Worm (Caenorhabditis elegans) whole organism, mixed stage, embryonic: ENCODE data around the gene cul-4.

ENCODE experiments used
- blmp-1 ChIP-seq: fragments of 150-350 bp; optimal IDR thresholded peaks from 2 replicates; lab custom pipeline; 2014; ENCODE audit warnings: missing biosample characterization, missing genetic modification characterization
- flh-1 ChIP-seq: fragments of 200-800 bp; sonication (Bioruptor generic); optimal IDR thresholded peaks from 2 replicates; lab custom pipeline; 2018; ENCODE audit warnings: mild to moderate bottlenecking, missing genetic modification characterization, moderate library complexity, missing compliant biosample characterization
- nhr-237 ChIP-seq: fragments of 150-350 bp; optimal IDR thresholded peaks from 2 replicates; lab custom pipeline; 2014; ENCODE audit warnings: missing biosample characterization, missing genetic modification characterization
- nhr-28 ChIP-seq: fragments of 150-350 bp; optimal IDR thresholded peaks from 2 replicates; lab custom pipeline; 2014; ENCODE audit warnings: missing biosample characterization, missing genetic modification characterization
- pha-4 ChIP-seq: fragments of 150-350 bp; optimal IDR thresholded peaks from 2 replicates; lab custom pipeline; 2018; ENCODE audit warnings: missing biosample characterization, missing genetic modification reagents, missing genetic modification characterization
- snpc-4 ChIP-seq: fragments of 150-350 bp; optimal IDR thresholded peaks from 2 replicates; lab custom pipeline; 2014; ENCODE audit warnings: missing biosample characterization, missing genetic modification characterization

- TF ChIP-seq nhr-28 (tag; lab: Kevin White, UChicago) (no peak), nhr-237 (tag; lab: Kevin White, UChicago) (no peak), blmp-1 (tag; lab: Kevin White, UChicago) (no peak), pha-4 (tag; lab: Kevin White, UChicago) (no peak), flh-1 (GFP tag; lab: Kevin White, UChicago) (no peak), snpc-4 (tag; lab: Kevin White, UChicago) (no peak)
Observed at ce11 chrII:7340703-7341102, 38.8 kb downstream of the cul-4 start.
